Worm (Caenorhabditis elegans) whole organism, late embryonic: Measurements from ENCODE around the gene F40G12.6.
A peak's percentile ranks its signal among the peaks of the same experiment; 100 is the strongest.

ENCODE experiments used
- C08G9.2 ChIP-seq: sonication (generic microtip); optimal IDR thresholded peaks from 2 replicates; lab custom pipeline; 2016; ENCODE audit warnings: mild to moderate bottlenecking, missing genetic modification characterization, moderate library complexity, missing compliant biosample characterization
- C38D4.7 ChIP-seq: fragments of 200-800 bp; sonication (Bioruptor generic); optimal IDR thresholded peaks from 2 replicates; lab custom pipeline; 2018; ENCODE audit warnings: mild to moderate bottlenecking, missing genetic modification characterization, moderate library complexity, missing compliant biosample characterization
- Y22D7AL.16 ChIP-seq: sonication (generic microtip); optimal IDR thresholded peaks from 2 replicates; lab custom pipeline; 2016; ENCODE audit warnings: missing genetic modification characterization, missing compliant biosample characterization
- ceh-18 ChIP-seq: sonication (generic microtip); optimal IDR thresholded peaks from 2 replicates; lab custom pipeline; 2016; ENCODE audit warnings: missing genetic modification characterization, missing compliant biosample characterization
- ceh-19 ChIP-seq: fragments of 200-800 bp; sonication (Bioruptor generic); optimal IDR thresholded peaks from 2 replicates; lab custom pipeline; 2018; ENCODE audit warnings: mild to moderate bottlenecking, missing genetic modification characterization, missing compliant biosample characterization
- ceh-2 ChIP-seq: sonication (generic microtip); optimal IDR thresholded peaks from 2 replicates; lab custom pipeline; 2016; ENCODE audit warnings: missing genotype, missing genetic modification characterization, missing compliant biosample characterization
- ceh-30 ChIP-seq: fragments of 150-350 bp; optimal IDR thresholded peaks from 2 replicates; lab custom pipeline; 2014; ENCODE audit warnings: missing biosample characterization, missing genetic modification characterization
- ceh-45 ChIP-seq: fragments of 200-800 bp; sonication (Bioruptor generic); IDR thresholded peaks from 2 replicates; pipeline ENCODE4 v1.3.6; 2022; ENCODE audit warnings: missing genetic modification reagents, missing genetic modification characterization, missing compliant biosample characterization
- ceh-48 ChIP-seq: sonication (generic microtip); optimal IDR thresholded peaks from 2 replicates; lab custom pipeline; 2016; ENCODE audit warnings: missing genetic modification characterization, inconsistent platforms, missing compliant biosample characterization
- ceh-6 ChIP-seq: fragments of 200-800 bp; sonication (Bioruptor generic); optimal IDR thresholded peaks from 2 replicates; lab custom pipeline; 2018; ENCODE audit warnings: mild to moderate bottlenecking, missing genetic modification characterization, missing compliant biosample characterization
- ceh-9 ChIP-seq: sonication (generic microtip); optimal IDR thresholded peaks from 2 replicates; lab custom pipeline; 2016; ENCODE audit warnings: mild to moderate bottlenecking, missing genetic modification characterization, inconsistent platforms, missing compliant biosample characterization
- elt-2 ChIP-seq: sonication (generic microtip); optimal IDR thresholded peaks from 2 replicates; lab custom pipeline; 2016; ENCODE audit warnings: missing genetic modification reagents, missing genetic modification characterization, missing compliant biosample characterization
- elt-4 ChIP-seq: sonication (generic microtip); optimal IDR thresholded peaks from 2 replicates; lab custom pipeline; 2016; ENCODE audit warnings: missing genetic modification characterization, missing compliant biosample characterization
- ets-4 ChIP-seq: sonication (generic microtip); optimal IDR thresholded peaks from 2 replicates; lab custom pipeline; 2016; ENCODE audit warnings: missing genetic modification characterization, missing compliant biosample characterization
- eyg-1 ChIP-seq: sonication (generic microtip); optimal IDR thresholded peaks from 2 replicates; lab custom pipeline; 2016; ENCODE audit warnings: missing genotype, missing genetic modification characterization, missing compliant biosample characterization
- gmeb-2 ChIP-seq: sonication (generic microtip); optimal IDR thresholded peaks from 2 replicates; lab custom pipeline; 2016; ENCODE audit warnings: missing genetic modification characterization, inconsistent platforms, missing compliant biosample characterization
- hlh-15 ChIP-seq: sonication (generic microtip); optimal IDR thresholded peaks from 2 replicates; lab custom pipeline; 2016; ENCODE audit warnings: missing genetic modification characterization, missing compliant biosample characterization
- hlh-6 ChIP-seq: sonication (generic microtip); optimal IDR thresholded peaks from 2 replicates; lab custom pipeline; 2016; ENCODE audit warnings: missing genotype, missing genetic modification characterization, missing compliant biosample characterization
- madf-2 ChIP-seq: sonication (generic microtip); optimal IDR thresholded peaks from 2 replicates; lab custom pipeline; 2017; ENCODE audit warnings: missing genetic modification characterization, missing compliant biosample characterization
- mec-3 ChIP-seq: sonication (generic microtip); optimal IDR thresholded peaks from 2 replicates; lab custom pipeline; 2016; ENCODE audit warnings: borderline replicate concordance, missing genetic modification characterization, missing compliant biosample characterization
- nhr-232 ChIP-seq: sonication (generic microtip); optimal IDR thresholded peaks from 2 replicates; lab custom pipeline; 2016; ENCODE audit warnings: missing genetic modification characterization, missing compliant biosample characterization
- npax-4 ChIP-seq: sonication (generic microtip); optimal IDR thresholded peaks from 2 replicates; lab custom pipeline; 2016; ENCODE audit warnings: missing genetic modification characterization, missing compliant biosample characterization
- odd-2 ChIP-seq: sonication (generic microtip); optimal IDR thresholded peaks from 2 replicates; lab custom pipeline; 2017; ENCODE audit warnings: antibody characterized with exemption, mild to moderate bottlenecking, missing genetic modification characterization, missing compliant biosample characterization
- pag-3 ChIP-seq: sonication (generic microtip); optimal IDR thresholded peaks from 2 replicates; lab custom pipeline; 2016; ENCODE audit warnings: missing compliant biosample characterization, missing genetic modification characterization, borderline replicate concordance
- pax-1 ChIP-seq: fragments of 150-350 bp; optimal IDR thresholded peaks from 2 replicates; lab custom pipeline; 2014; ENCODE audit warnings: missing biosample characterization, missing genetic modification characterization
- pha-4 ChIP-seq: fragments of 150-350 bp; optimal IDR thresholded peaks from 2 replicates; lab custom pipeline; 2018; ENCODE audit warnings: missing biosample characterization, missing genetic modification reagents, missing genetic modification characterization
- pqm-1 ChIP-seq: sonication (generic microtip); optimal IDR thresholded peaks from 2 replicates; lab custom pipeline; 2016; ENCODE audit warnings: missing genetic modification characterization, missing compliant biosample characterization
- pros-1 ChIP-seq: fragments of 150-350 bp; optimal IDR thresholded peaks from 2 replicates; lab custom pipeline; 2014; ENCODE audit warnings: missing biosample characterization, missing genetic modification reagents, missing genetic modification characterization
- sox-2 ChIP-seq: fragments of 200-800 bp; sonication (Bioruptor generic); IDR thresholded peaks from 2 replicates; pipeline ENCODE4 v1.3.6; 2022; ENCODE audit warnings: missing genetic modification reagents, missing genetic modification characterization, missing compliant biosample characterization
- tbx-2 ChIP-seq: sonication (generic microtip); optimal IDR thresholded peaks from 2 replicates; lab custom pipeline; 2016; ENCODE audit warnings: missing genetic modification characterization, missing compliant biosample characterization
- tbx-7 ChIP-seq: sonication (generic microtip); optimal IDR thresholded peaks from 2 replicates; lab custom pipeline; 2016; ENCODE audit warnings: missing genotype, missing genetic modification characterization, missing compliant biosample characterization
- ttx-3 ChIP-seq: sonication (generic microtip); optimal IDR thresholded peaks from 2 replicates; lab custom pipeline; 2016; ENCODE audit warnings: missing genetic modification reagents, missing genetic modification characterization, missing compliant biosample characterization
- unc-42 ChIP-seq: sonication (generic microtip); optimal IDR thresholded peaks from 2 replicates; lab custom pipeline; 2016; ENCODE audit warnings: missing genotype, missing genetic modification characterization, missing compliant biosample characterization
- unc-55 ChIP-seq: sonication (generic microtip); optimal IDR thresholded peaks from 2 replicates; lab custom pipeline; 2017; ENCODE audit warnings: missing biosample characterization, missing genetic modification reagents, missing genetic modification characterization
- zip-5 ChIP-seq: sonication (generic microtip); optimal IDR thresholded peaks from 2 replicates; lab custom pipeline; 2016; ENCODE audit warnings: missing genetic modification characterization, missing compliant biosample characterization
- ztf-16 ChIP-seq: sonication (generic microtip); optimal IDR thresholded peaks from 2 replicates; lab custom pipeline; 2017; ENCODE audit warnings: missing genetic modification characterization, missing compliant biosample characterization

The F40G12.6 gene

ce11 chrV:14273019-14273418 is at the start of gene F40G12.6:
Gene F40G12.6, minus strand, starts transcription at chrV:14273119.
- TF ChIP-seq nhr-232 (tag; lab: Kevin White, UChicago) (no peak), ceh-2 (tag; lab: Kevin White, UChicago) (no peak), ztf-16 (tag; lab: Kevin White, UChicago) (no peak), pqm-1 (no peak), elt-2 (tag; lab: Kevin White, UChicago) (no peak), unc-42 (tag; lab: Kevin White, UChicago) (no peak), pros-1 (tag; lab: Kevin White, UChicago) (no peak), ceh-48 (tag; lab: Kevin White, UChicago) (no peak), ceh-18 (tag; lab: Kevin White, UChicago) (no peak), npax-4 (tag; lab: Kevin White, UChicago) (no peak), tbx-2 (tag; lab: Kevin White, UChicago) (no peak)

ce11 chrV:14320730-14321319 is 47.9 kb upstream of the F40G12.6 start:
- TF ChIP-seq pag-3 (tag; lab: Kevin White, UChicago) (no peak), ceh-6 (no peak), odd-2 (tag; lab: Kevin White, UChicago) (no peak), unc-42 (tag; lab: Kevin White, UChicago) (no peak), ceh-9 (tag; lab: Kevin White, UChicago) (peak; percentile 28), elt-4 (tag; lab: Kevin White, UChicago) (peak; percentile 78), unc-55 (no peak), eyg-1 (no peak), ceh-30 (tag; lab: Kevin White, UChicago) (no peak), sox-2 (GFP tag; lab: Robert Waterston, UW) (no peak), madf-2 (tag; lab: Kevin White, UChicago) (no peak), npax-4 (tag; lab: Kevin White, UChicago) (no peak)
- TF ChIP-seq, all 69 proteins: peak for 2

- TF ChIP-seq ceh-19 (GFP tag; lab: Kevin White, UChicago) (no peak), hlh-15 (tag; lab: Kevin White, UChicago) (no peak), Y22D7AL.16 (tag; lab: Kevin White, UChicago) (no peak), hlh-6 (tag; lab: Kevin White, UChicago) (no peak), tbx-7 (tag; lab: Kevin White, UChicago) (no peak), pax-1 (tag; lab: Kevin White, UChicago) (no peak), ets-4 (tag; lab: Kevin White, UChicago) (no peak), gmeb-2 (no peak), C38D4.7 (GFP tag; lab: Kevin White, UChicago) (no peak), pha-4 (tag; lab: Kevin White, UChicago) (no peak), zip-5 (tag; lab: Kevin White, UChicago) (no peak), ceh-45 (GFP tag; lab: Robert Waterston, UW) (no peak), ttx-3 (tag; lab: Kevin White, UChicago) (no peak)
- TF ChIP-seq, all 69 proteins: peak for 0
Measured at ce11 chrV:14320246-14320645, 47.3 kb upstream of the F40G12.6 start, which contains the start of gene F47B8.14. Gene F47B8.14, plus strand, starts transcription at chrV:14320546.

ce11 chrV:14319101-14319781 is 46.3 kb upstream of the F40G12.6 start, which contains the start of gene F47B8.13:
Gene F47B8.13, minus strand, starts transcription at chrV:14319731.
- TF ChIP-seq ceh-30 (tag; lab: Kevin White, UChicago) (no peak), C08G9.2 (tag; lab: Kevin White, UChicago) (peak; percentile 22), mec-3 (tag; lab: Kevin White, UChicago) (peak; percentile 76)
